Worm (Caenorhabditis elegans) whole organism, L4/young adult: ENCODE data around the gene col-96.
A peak's percentile ranks its signal among the peaks of the same experiment; 100 is the strongest.

Source experiments
- W03F9.2 ChIP-seq: fragments of 150-350 bp; optimal IDR thresholded peaks from 2 replicates; lab custom pipeline; 2014; ENCODE audit warnings: missing biosample characterization, missing genetic modification characterization
- dao-5 ChIP-seq: sonication (generic microtip); optimal IDR thresholded peaks from 2 replicates; lab custom pipeline; 2016; ENCODE audit warnings: missing genotype, missing genetic modification characterization, moderate library complexity, missing compliant biosample characterization
- him-1 ChIP-seq: sonication (generic microtip); optimal IDR thresholded peaks from 2 replicates; lab custom pipeline; 2016; ENCODE audit warnings: missing genotype, missing genetic modification reagents, missing genetic modification characterization, missing compliant biosample characterization

DNA sequence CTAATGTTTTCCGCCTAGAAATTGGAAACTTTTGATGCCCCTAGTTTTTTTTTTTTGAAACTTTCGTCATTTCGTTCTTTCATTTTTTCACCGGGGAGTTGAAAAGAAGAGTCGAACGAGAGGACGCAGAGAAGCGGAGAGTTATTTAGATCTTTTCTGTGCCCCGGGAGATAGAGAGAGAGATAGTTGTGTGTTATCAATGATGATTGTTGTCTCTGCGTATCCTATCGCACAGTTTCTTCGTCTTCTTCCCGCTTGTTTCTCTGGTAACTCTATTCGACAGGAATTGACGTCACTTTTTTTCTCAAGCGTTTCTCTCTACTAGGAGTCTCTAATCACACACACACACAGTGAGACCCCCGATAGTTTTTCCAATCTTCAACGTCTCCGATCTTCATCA lies 17.3 kb downstream of the col-96 start:
- TF ChIP-seq W03F9.2 (tag; lab: Kevin White, UChicago) = peak; percentile 48
- TF ChIP-seq him-1 (tag; lab: Kevin White, UChicago) = no peak
- no peak for TF ChIP-seq dao-5 (tag; lab: Kevin White, UChicago)
